Fruit fly (Drosophila melanogaster): ENCODE measurements around the gene Orct.

Gene Orct

DNA sequence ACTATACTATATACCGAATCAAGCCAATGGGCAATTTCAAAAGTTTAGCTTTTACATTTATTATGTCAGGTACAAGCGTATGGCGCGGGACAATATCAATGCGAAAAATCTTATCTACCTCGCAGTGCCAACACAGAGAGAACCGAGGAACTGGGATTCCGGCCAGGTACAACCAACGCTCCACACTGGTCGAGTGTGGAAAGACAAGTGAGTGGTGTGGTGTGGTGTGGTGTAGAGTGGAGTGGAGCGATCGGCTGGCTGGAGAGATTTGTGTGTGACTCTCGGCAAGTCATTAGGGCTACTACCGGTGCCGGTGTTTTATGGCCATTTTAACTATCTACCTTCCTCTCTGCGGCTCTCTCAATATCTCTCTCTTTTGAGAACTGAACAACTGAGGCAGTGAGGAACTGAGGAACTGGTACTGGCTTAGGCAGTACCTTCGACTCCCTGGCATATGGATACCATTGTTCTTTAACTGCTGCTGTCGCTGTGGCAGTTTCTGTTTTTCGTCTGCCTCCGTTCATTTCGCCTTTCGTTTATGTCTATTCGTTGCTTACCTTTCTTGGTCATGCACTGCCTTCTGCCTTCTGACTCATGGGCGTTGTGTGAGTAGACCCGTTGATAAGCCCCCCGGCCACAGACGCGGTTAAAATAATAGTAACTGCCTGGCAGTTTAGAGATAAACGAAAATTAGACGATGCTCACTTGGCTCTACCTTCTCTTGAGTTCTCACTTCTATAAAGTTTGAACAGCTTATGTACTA, 16.6 kb upstream of the Orct start (continued):
- TF ChIP-seq CG18011 (GFP tag; optimal IDR thresholded peaks at IDR 0.05) (peak; percentile 66), BEAF-32 (GFP tag; optimal IDR thresholded peaks at IDR 0.05) (no peak), hkb (optimal IDR thresholded peaks at IDR 0.05) (no peak), hkb (GFP tag; IDR thresholded peaks at IDR 0.05) (peak; percentile 86), B-H2 (GFP tag; optimal IDR thresholded peaks at IDR 0.05) (no peak), TFAM (GFP tag; optimal IDR thresholded peaks at IDR 0.05) (peak; percentile 62), CG3838 (GFP tag; optimal IDR thresholded peaks at IDR 0.05) (peak; percentile 72), CG14014 (GFP tag; IDR thresholded peaks at IDR 0.05) (peak; percentile 88), CG18619 (GFP tag; optimal IDR thresholded peaks at IDR 0.05) (peak; percentile 90), ac (GFP tag; optimal IDR thresholded peaks at IDR 0.05) (peak; percentile 78), CG7963 (GFP tag; IDR thresholded peaks at IDR 0.05; ENCODE audit: partially characterized antibody) (no peak), odd (GFP tag; optimal IDR thresholded peaks at IDR 0.05) (peak; percentile 84), CG9215 (GFP tag; IDR thresholded peaks at IDR 0.05) (peak; percentile 72), Meics (GFP tag; optimal IDR thresholded peaks at IDR 0.05) (peak; percentile 94), Sry-β (GFP tag; optimal IDR thresholded peaks at IDR 0.05) (peak; percentile 37), ind (GFP tag; optimal IDR thresholded peaks at IDR 0.05) (peak; percentile 91), CG43689 (GFP tag; IDR thresholded peaks at IDR 0.05) (peak; percentile 21; the same call in 1 of the 2 replicates), CG17829 (tag; optimal IDR thresholded peaks at IDR 0.05) (peak; percentile 82), pros (GFP tag; optimal IDR thresholded peaks at IDR 0.05) (peak; percentile 53), CG4328 (GFP tag; optimal IDR thresholded peaks at IDR 0.05) (no peak), az2 (GFP tag; optimal IDR thresholded peaks at IDR 0.05) (peak; percentile 88), fru (optimal IDR thresholded peaks at IDR 0.05) (no peak), Optix (GFP tag; IDR thresholded peaks at IDR 0.05) (peak; percentile 74), sr (GFP tag; IDR thresholded peaks at IDR 0.05) (peak; percentile 68; the same call in 1 of the 3 replicates), sd (tag; optimal IDR thresholded peaks at IDR 0.05) (peak; percentile 56), CG14710 (tag; optimal IDR thresholded peaks at IDR 0.05) (peak; percentile 83), CG6813 (GFP tag; optimal IDR thresholded peaks at IDR 0.05) (peak; percentile 90), CG4360 (GFP tag; IDR thresholded peaks at IDR 0.05) (no peak), dimm (GFP tag; IDR thresholded peaks at IDR 0.05) (peak; percentile 74), vnd (GFP tag; IDR thresholded peaks at IDR 0.05; ENCODE audit: partially characterized antibody) (no peak), gcm (GFP tag; optimal IDR thresholded peaks at IDR 0.05) (peak; percentile 77)

DNA sequence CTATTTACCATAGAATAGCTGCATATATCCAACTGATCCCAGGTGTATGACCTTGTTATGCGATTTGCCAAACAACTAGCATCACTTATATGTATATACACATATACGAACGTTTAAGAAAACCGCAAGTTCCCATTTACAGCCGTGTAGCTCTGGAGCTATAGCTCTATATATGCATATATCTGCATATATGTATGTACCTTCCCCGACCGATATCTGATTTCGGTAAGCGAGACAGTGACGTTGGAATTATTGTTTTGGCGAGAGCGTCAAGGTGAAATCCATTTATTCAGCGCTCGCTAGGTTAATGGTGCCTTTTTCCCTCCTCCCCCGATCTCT, 16.1 kb upstream of the Orct start:
- TF ChIP-seq CG15479 (GFP tag; optimal IDR thresholded peaks at IDR 0.05) (no peak), CG18476 (GFP tag; optimal IDR thresholded peaks at IDR 0.05) (no peak), twi (tag; optimal IDR thresholded peaks at IDR 0.05) (no peak), Six4 (GFP tag; optimal IDR thresholded peaks at IDR 0.05) (no peak), lbe (GFP tag; optimal IDR thresholded peaks at IDR 0.05) (no peak), ttk (GFP tag; IDR thresholded peaks at IDR 0.05) (no peak), Ets65A (GFP tag) (peak; percentile 96), CG7271 (tag; optimal IDR thresholded peaks at IDR 0.05) (no peak), CG11695 (GFP tag; IDR thresholded peaks at IDR 0.05) (0 out of 3 replicates have a peak, but pooled peaks have one; percentile 0), CG3065 (GFP tag; optimal IDR thresholded peaks at IDR 0.05) (no peak), Hr78 (GFP tag; optimal IDR thresholded peaks at IDR 0.05) (peak in 1 of 2 experiments; percentile 6), Asciz (GFP tag; optimal IDR thresholded peaks at IDR 0.05) (no peak), CG4328 (GFP tag; optimal IDR thresholded peaks at IDR 0.05) (no peak), CTCF (GFP tag; optimal IDR thresholded peaks at IDR 0.05) (no peak), crp (GFP tag; optimal IDR thresholded peaks at IDR 0.05) (peak in 1 of 2 experiments; percentile 42), bcd (GFP tag; optimal IDR thresholded peaks at IDR 0.05) (no peak), Lhr (GFP tag; optimal IDR thresholded peaks at IDR 0.05) (peak; percentile 64), Fer3 (tag; optimal IDR thresholded peaks at IDR 0.05) (no peak), CG7556 (GFP tag; optimal IDR thresholded peaks at IDR 0.05) (peak; percentile 59), nerfin-2 (GFP tag; IDR thresholded peaks at IDR 0.05; ENCODE audit: partially characterized antibody) (no peak), Mrtf (GFP tag; IDR thresholded peaks at IDR 0.05) (no peak)
